Worm (Caenorhabditis elegans) whole organism, L2 larva: ENCODE data around the gene Y47D3A.1.

Experiments used
- egl-27 ChIP-seq: sonication (generic microtip); optimal IDR thresholded peaks from 3 replicates; lab custom pipeline; 2017; ENCODE audit warnings: missing biosample characterization, missing genetic modification reagents, missing genetic modification characterization
- nhr-77 ChIP-seq: fragments of 150-350 bp; optimal IDR thresholded peaks from 2 replicates; lab custom pipeline; 2014; ENCODE audit warnings: missing biosample characterization, missing genetic modification characterization
- ztf-11 ChIP-seq: sonication (generic microtip); optimal IDR thresholded peaks from 2 replicates; lab custom pipeline; 2017; ENCODE audit warnings: missing biosample characterization, missing genetic modification characterization

- TF ChIP-seq egl-27 (tag; lab: Kevin White, UChicago) (no peak), nhr-77 (no peak), ztf-11 (tag; lab: Kevin White, UChicago) (no peak)
These were observed 1.3 kb upstream of the Y47D3A.1 start for ce11 chrIII:11142908-11143307.
